Worm (Caenorhabditis elegans) whole organism, L2 larva: ENCODE data around the gene str-159.

Experiments used
- aly-2 ChIP-seq: fragments of 150-350 bp; optimal IDR thresholded peaks from 2 replicates; lab custom pipeline; 2014; ENCODE audit warnings: missing biosample characterization, missing genetic modification characterization
- ama-1 ChIP-seq: fragments of 150-350 bp; optimal IDR thresholded peaks from 2 replicates; lab custom pipeline; 2018; ENCODE audit warnings: inconsistent platforms
- ceh-82 ChIP-seq: fragments of 150-350 bp; optimal IDR thresholded peaks from 2 replicates; lab custom pipeline; 2014; ENCODE audit warnings: missing biosample characterization, missing genetic modification characterization
- egl-27 ChIP-seq: sonication (generic microtip); optimal IDR thresholded peaks from 3 replicates; lab custom pipeline; 2017; ENCODE audit warnings: missing biosample characterization, missing genetic modification reagents, missing genetic modification characterization
- fos-1 ChIP-seq: fragments of 150-350 bp; optimal IDR thresholded peaks from 2 replicates; lab custom pipeline; 2014; ENCODE audit warnings: missing biosample characterization, missing genetic modification characterization
- gmeb-1 ChIP-seq: fragments of 150-350 bp; optimal IDR thresholded peaks from 2 replicates; lab custom pipeline; 2014; ENCODE audit warnings: missing biosample characterization, missing genetic modification characterization
- lin-11 ChIP-seq: fragments of 150-350 bp; sonication (generic microtip); optimal IDR thresholded peaks from 2 replicates; lab custom pipeline; 2014; ENCODE audit warnings: missing biosample characterization, missing genetic modification characterization, inconsistent platforms, mixed read lengths
- nhr-11 ChIP-seq: fragments of 150-350 bp; optimal IDR thresholded peaks from 2 replicates; lab custom pipeline; 2014; ENCODE audit warnings: missing biosample characterization, missing genetic modification characterization
- nhr-12 ChIP-seq: fragments of 150-350 bp; optimal IDR thresholded peaks from 2 replicates; lab custom pipeline; 2014; ENCODE audit warnings: missing biosample characterization, missing genetic modification characterization
- nhr-23 ChIP-seq: fragments of 150-350 bp; optimal IDR thresholded peaks from 2 replicates; lab custom pipeline; 2014; ENCODE audit warnings: missing biosample characterization, missing genetic modification reagents, missing genetic modification characterization
- nhr-25 ChIP-seq: fragments of 150-350 bp; sonication (generic microtip); optimal IDR thresholded peaks from 3 replicates; lab custom pipeline; 2014; ENCODE audit warnings: missing biosample characterization, missing genetic modification characterization
- snpc-4 ChIP-seq: fragments of 150-350 bp; optimal IDR thresholded peaks from 2 replicates; lab custom pipeline; 2014; ENCODE audit warnings: missing biosample characterization, missing genetic modification characterization
- unc-62 ChIP-seq: fragments of 150-350 bp; optimal IDR thresholded peaks from 2 replicates; lab custom pipeline; 2014; ENCODE audit warnings: missing biosample characterization, missing genetic modification reagents, missing genetic modification characterization
- ztf-4 ChIP-seq: fragments of 150-350 bp; optimal IDR thresholded peaks from 2 replicates; lab custom pipeline; 2014; ENCODE audit warnings: missing biosample characterization, missing genetic modification characterization

ce11 chrIV:4938664-4939063, 29.5 kb downstream of the str-159 start, which contains the start of gene str-168:
- no peak for TF ChIP-seq nhr-11 (tag; lab: Kevin White, UChicago)
- TF ChIP-seq gmeb-1 = no peak
- TF ChIP-seq aly-2 = no peak
- no peak for TF ChIP-seq ceh-82 (tag; lab: Kevin White, UChicago)
- TF ChIP-seq nhr-23 (tag; lab: Kevin White, UChicago) = no peak
- no peak for TF ChIP-seq nhr-25 (tag; lab: Kevin White, UChicago)
- TF ChIP-seq unc-62 (GFP tag; lab: Kevin White, UChicago) = no peak
- no peak for TF ChIP-seq ztf-4 (tag; lab: Kevin White, UChicago)
- no peak for TF ChIP-seq nhr-12 (tag; lab: Kevin White, UChicago)
- no peak for TF ChIP-seq fos-1 (tag; lab: Kevin White, UChicago)
- no peak for TF ChIP-seq lin-11 (tag; lab: Kevin White, UChicago)
- TF ChIP-seq snpc-4 (tag; lab: Kevin White, UChicago) = no peak
- no peak for TF ChIP-seq ama-1
- TF ChIP-seq egl-27 (tag; lab: Kevin White, UChicago) = no peak
